Worm (Caenorhabditis elegans) whole organism, young adult: Measurements from ENCODE around the gene Y37D8A.25.

Experiments used
- C06A6.2 ChIP-seq: fragments of 200-800 bp; sonication (Bioruptor generic); conservative IDR thresholded peaks from 2 replicates; pipeline ENCODE4 v1.3.6; 2022; ENCODE audit warnings: missing genetic modification characterization, missing compliant biosample characterization
- F57A8.1 ChIP-seq: fragments of 200-800 bp; sonication (Bioruptor generic); optimal IDR thresholded peaks from 2 replicates; lab custom pipeline; 2018; ENCODE audit warnings: mild to moderate bottlenecking, missing genetic modification characterization, moderate library complexity, missing compliant biosample characterization
- ama-1 ChIP-seq, 3 experiments: fragments of 150-350 bp in 1 of 3; sonication (generic microtip) in 2 of 3; optimal IDR thresholded peaks; 2 replicates each; lab custom pipeline; 2014 to 2018; ENCODE audit warnings: missing biosample characterization in 2 of 3, missing genetic modification characterization in 2 of 3, missing genetic modification reagents in 2 of 3
- lsl-1 ChIP-seq: fragments of 200-800 bp; sonication (Bioruptor generic); optimal IDR thresholded peaks from 2 replicates; lab custom pipeline; 2018; ENCODE audit warnings: mild to moderate bottlenecking, missing genetic modification characterization, moderate library complexity, missing compliant biosample characterization
- rec-8 ChIP-seq, 2 experiments: sonication (generic microtip); optimal IDR thresholded peaks; 2 replicates each; lab custom pipeline; 2016; ENCODE audit warnings: mild to moderate bottlenecking in 2 of 2, missing genetic modification characterization in 2 of 2, missing genetic modification reagents in 2 of 2, missing genotype in 2 of 2, missing biosample characterization in 1 of 2, missing compliant biosample characterization in 1 of 2, moderate library complexity in 1 of 2
- ztf-25 ChIP-seq: fragments of 200-800 bp; sonication (Bioruptor generic); IDR thresholded peaks from 2 replicates; pipeline ENCODE4 v1.3.6; 2022; ENCODE audit warnings: missing genetic modification reagents, missing genetic modification characterization, missing compliant biosample characterization

DNA sequence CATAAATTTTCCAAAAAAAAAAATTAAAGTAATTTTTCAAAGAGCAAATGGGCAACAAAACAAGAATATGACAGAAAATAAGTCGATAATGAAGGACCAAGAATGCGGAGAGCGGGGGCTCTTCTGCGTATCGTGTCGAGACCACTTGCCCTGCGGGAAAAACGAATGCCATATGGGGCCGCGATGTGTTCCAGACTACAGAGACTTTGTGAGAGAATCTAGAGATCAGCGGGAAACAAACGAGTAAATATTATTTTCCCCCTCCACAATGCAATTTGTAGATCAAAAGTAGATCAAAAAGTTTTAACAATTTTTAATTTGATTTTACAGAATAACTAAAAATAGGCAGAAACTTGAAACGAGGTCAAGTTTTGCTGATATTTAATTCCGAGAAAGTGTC, 20.2 kb upstream of the Y37D8A.25 start:
- no peak for TF ChIP-seq lsl-1 (GFP tag; lab: Kevin White, UChicago)
- TF ChIP-seq C06A6.2 (GFP tag; lab: Robert Waterston, UW) = no peak
- no peak for TF ChIP-seq ztf-25
- TF ChIP-seq ama-1 (optimal IDR thresholded peaks at IDR 0.05; lab: Kevin White, UChicago) = no peak
- no peak for TF ChIP-seq ama-1 (GFP tag; optimal IDR thresholded peaks at IDR 0.05; lab: Kevin White, UChicago)
- TF ChIP-seq rec-8 (tag; optimal IDR thresholded peaks at IDR 0.05; lab: Kevin White, UChicago) = no peak
- no peak for TF ChIP-seq F57A8.1 (GFP tag; lab: Kevin White, UChicago)
